Worm (Caenorhabditis elegans) whole organism, L4/young adult: Measurements from ENCODE around the gene dars-2.

ENCODE experiments used
- W03F9.2 ChIP-seq: fragments of 150-350 bp; optimal IDR thresholded peaks from 2 replicates; lab custom pipeline; 2014; ENCODE audit warnings: missing biosample characterization, missing genetic modification characterization
- dao-5 ChIP-seq: sonication (generic microtip); optimal IDR thresholded peaks from 2 replicates; lab custom pipeline; 2016; ENCODE audit warnings: missing genotype, missing genetic modification characterization, moderate library complexity, missing compliant biosample characterization
- him-1 ChIP-seq: sonication (generic microtip); optimal IDR thresholded peaks from 2 replicates; lab custom pipeline; 2016; ENCODE audit warnings: missing genotype, missing genetic modification reagents, missing genetic modification characterization, missing compliant biosample characterization

- TF ChIP-seq him-1 (tag; lab: Kevin White, UChicago) (no peak), W03F9.2 (no peak), dao-5 (tag; lab: Kevin White, UChicago) (no peak)
Observed at ce11 chrV:12098123-12098522, 49.6 kb downstream of the dars-2 start, which contains the start of gene nhr-209.
